Worm (Caenorhabditis elegans): Measurements from ENCODE around the gene C01F1.6.

ce11 chrII:4267711-4268110 is 20.3 kb downstream of the C01F1.6 start:
- TF ChIP-seq sma-3 (GFP tag; optimal IDR thresholded peaks at IDR 0.05) (no peak), skn-1 (tag; optimal IDR thresholded peaks at IDR 0.05) (no peak)

All from whole organism, L2 larva.